Fruit fly (Drosophila melanogaster) whole organism, embryonic: ENCODE data around the gene Adsl.
A peak's percentile ranks its signal among the peaks of the same experiment; 100 is the strongest.

Experiments used
- Atf3 ChIP-seq: fragments of 200-800 bp; sonication (Bioruptor generic); optimal IDR thresholded peaks from 3 replicates; lab custom pipeline; 2016; ENCODE audit warnings: missing biosample characterization, missing genetic modification characterization
- B-H2 ChIP-seq: fragments of 200-800 bp; sonication (Bioruptor generic); optimal IDR thresholded peaks from 2 replicates; lab custom pipeline; 2018; ENCODE audit warnings: missing biosample characterization, mild to moderate bottlenecking, missing genetic modification characterization
- CG10267 ChIP-seq: fragments of 200-800 bp; sonication (Bioruptor generic); optimal IDR thresholded peaks from 2 replicates; lab custom pipeline; 2018; ENCODE audit warnings: missing biosample characterization, mild to moderate bottlenecking, missing genetic modification characterization, moderate library complexity
- CG10979 ChIP-seq: fragments of 200-800 bp; sonication (Bioruptor generic); optimal IDR thresholded peaks from 2 replicates; lab custom pipeline; 2018; ENCODE audit warnings: missing biosample characterization, mild to moderate bottlenecking, missing genetic modification characterization, moderate library complexity
- CG11247 ChIP-seq: fragments of 200-800 bp; sonication (Bioruptor generic); IDR thresholded peaks from 2 replicates; pipeline ENCODE4 v1.3.6; 2022; ENCODE audit warnings: missing biosample characterization, missing genetic modification characterization
- CG12219 ChIP-seq: fragments of 200-800 bp; sonication (Bioruptor generic); optimal IDR thresholded peaks from 3 replicates; lab custom pipeline; 2018; ENCODE audit warnings: missing biosample characterization, mild to moderate bottlenecking, missing genetic modification characterization
- CG1233 ChIP-seq: fragments of 200-800 bp; sonication (Bioruptor generic); optimal IDR thresholded peaks from 4 replicates; lab custom pipeline; 2018; ENCODE audit warnings: missing biosample characterization, mild to moderate bottlenecking, missing genetic modification characterization
- CG12659 ChIP-seq: fragments of 200-800 bp; sonication (Bioruptor generic); optimal IDR thresholded peaks from 3 replicates; lab custom pipeline; 2017; ENCODE audit warnings: mild to moderate bottlenecking, missing biosample characterization, missing genetic modification reagents, missing genetic modification characterization
- CG13624 ChIP-seq: fragments of 200-800 bp; sonication (Bioruptor generic); optimal IDR thresholded peaks from 2 replicates; lab custom pipeline; 2016; ENCODE audit warnings: missing biosample characterization, missing genetic modification characterization
- CG14441 ChIP-seq: fragments of 200-800 bp; sonication (Bioruptor generic); IDR thresholded peaks from 2 replicates; pipeline ENCODE4 v1.3.6; 2022; ENCODE audit warnings: missing biosample characterization, missing genetic modification characterization
- CG15073 ChIP-seq: fragments of 200-800 bp; sonication (Bioruptor generic); optimal IDR thresholded peaks from 2 replicates; lab custom pipeline; 2016; ENCODE audit warnings: missing biosample characterization, missing genetic modification characterization
- CG18011 ChIP-seq: fragments of 200-800 bp; sonication (Bioruptor generic); optimal IDR thresholded peaks from 2 replicates; lab custom pipeline; 2017; ENCODE audit warnings: missing biosample characterization, missing genetic modification characterization, mild to moderate bottlenecking, moderate library complexity, missing genotype
- CG18599 ChIP-seq: fragments of 200-800 bp; sonication (Bioruptor generic); optimal IDR thresholded peaks from 3 replicates; lab custom pipeline; 2017; ENCODE audit warnings: missing biosample characterization, missing genetic modification characterization, mild to moderate bottlenecking, moderate library complexity, missing genetic modification reagents
- CG2120 ChIP-seq: fragments of 200-800 bp; sonication (Bioruptor generic); optimal IDR thresholded peaks from 3 replicates; lab custom pipeline; 2016; ENCODE audit warnings: missing biosample characterization, missing genetic modification characterization
- CG4730 ChIP-seq: fragments of 200-800 bp; sonication (Bioruptor generic); IDR thresholded peaks from 2 replicates; pipeline ENCODE4 v1.3.6; 2022; ENCODE audit warnings: missing biosample characterization, missing genetic modification characterization
- CG6654 ChIP-seq: fragments of 200-800 bp; sonication (Bioruptor generic); optimal IDR thresholded peaks from 2 replicates; lab custom pipeline; 2017; ENCODE audit warnings: missing biosample characterization, mild to moderate bottlenecking, missing genetic modification characterization
- CG6813 ChIP-seq: fragments of 200-800 bp; sonication (Bioruptor generic); optimal IDR thresholded peaks from 2 replicates; lab custom pipeline; 2017; ENCODE audit warnings: missing biosample characterization, missing genetic modification characterization, mild to moderate bottlenecking, moderate library complexity, missing genetic modification reagents
- CG8388 ChIP-seq: fragments of 200-800 bp; sonication (Bioruptor generic); optimal IDR thresholded peaks from 2 replicates; lab custom pipeline; 2019; ENCODE audit warnings: missing biosample characterization, mild to moderate bottlenecking, missing genetic modification characterization, moderate library complexity
- CG9609 ChIP-seq: fragments of 200-800 bp; sonication (Bioruptor generic); optimal IDR thresholded peaks from 3 replicates; lab custom pipeline; 2016; ENCODE audit warnings: missing biosample characterization, missing genetic modification characterization
- CG9817 ChIP-seq: fragments of 200-800 bp; sonication (Bioruptor generic); optimal IDR thresholded peaks from 2 replicates; lab custom pipeline; 2018; ENCODE audit warnings: missing biosample characterization, mild to moderate bottlenecking, missing genetic modification characterization, moderate library complexity
- Dbx ChIP-seq: fragments of 200-800 bp; sonication (Bioruptor generic); IDR thresholded peaks from 3 replicates; pipeline ENCODE4 v1.3.6; 2022; ENCODE audit warnings: missing biosample characterization, missing genetic modification characterization
- Dref ChIP-seq: fragments of 200-800 bp; sonication (Bioruptor generic); IDR thresholded peaks from 2 replicates; pipeline ENCODE4 v1.3.6; 2022; ENCODE audit warnings: missing biosample characterization, missing genetic modification characterization
- H15 ChIP-seq: fragments of 200-800 bp; sonication (Bioruptor generic); IDR thresholded peaks from 3 replicates; pipeline ENCODE4 v1.3.6; 2022; ENCODE audit warnings: missing biosample characterization, missing genetic modification characterization
- MBD-R2 ChIP-seq: fragments of 200-800 bp; sonication (Bioruptor generic); IDR thresholded peaks from 2 replicates; pipeline ENCODE4 v1.3.6; 2022; ENCODE audit warnings: missing biosample characterization, missing genetic modification characterization
- Mes4 ChIP-seq: fragments of 200-800 bp; sonication (Bioruptor generic); optimal IDR thresholded peaks from 2 replicates; lab custom pipeline; 2016; ENCODE audit warnings: missing biosample characterization, missing genetic modification characterization
- Nf-YC ChIP-seq: fragments of 200-800 bp; optimal IDR thresholded peaks from 3 replicates; lab custom pipeline; 2019; ENCODE audit warnings: missing biosample characterization, mild to moderate bottlenecking, missing genetic modification characterization, moderate library complexity
- Oaz ChIP-seq: fragments of 200-800 bp; sonication (Bioruptor generic); IDR thresholded peaks from 2 replicates; pipeline ENCODE4 v1.3.6; 2022; ENCODE audit warnings: missing biosample characterization, missing genetic modification characterization
- Optix ChIP-seq: fragments of 200-800 bp; sonication (Bioruptor generic); IDR thresholded peaks from 3 replicates; pipeline ENCODE4 v1.3.6; 2022; ENCODE audit warnings: missing biosample characterization, missing genetic modification characterization
- Sox100B ChIP-seq: fragments of 200-800 bp; sonication (Bioruptor generic); optimal IDR thresholded peaks from 3 replicates; lab custom pipeline; 2018; ENCODE audit warnings: missing biosample characterization, mild to moderate bottlenecking, missing genetic modification characterization
- ara ChIP-seq: fragments of 200-800 bp; sonication (Bioruptor generic); IDR thresholded peaks from 2 replicates; pipeline ENCODE4 v1.3.6; 2022; ENCODE audit warnings: missing biosample characterization, missing genetic modification characterization
- bigmax ChIP-seq: fragments of 200-800 bp; sonication (Bioruptor generic); optimal IDR thresholded peaks from 2 replicates; lab custom pipeline; 2018; ENCODE audit warnings: missing biosample characterization, mild to moderate bottlenecking, missing genetic modification characterization
- br ChIP-seq: fragments of >200 bp; optimal IDR thresholded peaks from 2 replicates; lab custom pipeline; 2017
- bsh ChIP-seq, 2 experiments: fragments of 200-800 bp; sonication (Bioruptor generic); optimal IDR thresholded peaks; 2 replicates each; lab custom pipeline; 2017 to 2018; ENCODE audit warnings: mild to moderate bottlenecking in 2 of 2, missing biosample characterization in 2 of 2, missing genetic modification characterization in 2 of 2, moderate library complexity in 1 of 2
- chn ChIP-seq: fragments of 200-800 bp; sonication (Bioruptor generic); optimal IDR thresholded peaks from 2 replicates; lab custom pipeline; 2016; ENCODE audit warnings: missing biosample characterization, missing genetic modification characterization
- crc ChIP-seq: fragments of 200-800 bp; sonication (Bioruptor generic); optimal IDR thresholded peaks from 2 replicates; lab custom pipeline; 2016; ENCODE audit warnings: missing biosample characterization, missing genetic modification characterization
- da ChIP-seq: fragments of 200-800 bp; sonication (Bioruptor generic); optimal IDR thresholded peaks from 2 replicates; lab custom pipeline; 2016; ENCODE audit warnings: missing biosample characterization, missing genetic modification characterization
- esg ChIP-seq: fragments of 200-800 bp; sonication (Bioruptor generic); conservative IDR thresholded peaks from 2 replicates; pipeline ENCODE4 v1.3.6; 2022; ENCODE audit warnings: missing biosample characterization, missing genetic modification characterization
- gem ChIP-seq: fragments of 200-800 bp; sonication (Bioruptor generic); optimal IDR thresholded peaks from 2 replicates; lab custom pipeline; 2019; ENCODE audit warnings: missing biosample characterization, mild to moderate bottlenecking, missing genetic modification characterization, moderate library complexity
- ham ChIP-seq: fragments of 200-800 bp; sonication (Bioruptor generic); IDR thresholded peaks from 2 replicates; pipeline ENCODE4 v1.3.6; 2022; ENCODE audit warnings: missing biosample characterization, missing genetic modification characterization
- ind ChIP-seq: fragments of 200-800 bp; sonication (Bioruptor generic); optimal IDR thresholded peaks from 3 replicates; lab custom pipeline; 2016; ENCODE audit warnings: missing biosample characterization, missing genetic modification characterization
- lbe ChIP-seq: fragments of 200-800 bp; sonication (Bioruptor generic); optimal IDR thresholded peaks from 2 replicates; lab custom pipeline; 2016; ENCODE audit warnings: missing biosample characterization, mild to moderate bottlenecking, missing genetic modification characterization
- luna ChIP-seq: fragments of 200-800 bp; sonication (Bioruptor generic); optimal IDR thresholded peaks from 2 replicates; lab custom pipeline; 2016; ENCODE audit warnings: missing biosample characterization, missing genetic modification characterization
- nerfin-1 ChIP-seq: fragments of 200-800 bp; sonication (Bioruptor generic); optimal IDR thresholded peaks from 3 replicates; lab custom pipeline; 2019; ENCODE audit warnings: missing biosample characterization, mild to moderate bottlenecking, missing genetic modification characterization, moderate library complexity
- org-1 ChIP-seq: fragments of 200-800 bp; sonication (Bioruptor generic); optimal IDR thresholded peaks from 2 replicates; lab custom pipeline; 2017; ENCODE audit warnings: missing biosample characterization, missing genetic modification characterization
- pum ChIP-seq: fragments of 200-800 bp; sonication (Bioruptor generic); optimal IDR thresholded peaks from 2 replicates; lab custom pipeline; 2016; ENCODE audit warnings: missing biosample characterization, missing genetic modification characterization
- salm ChIP-seq: fragments of 200-800 bp; sonication (Bioruptor generic); optimal IDR thresholded peaks from 2 replicates; lab custom pipeline; 2018; ENCODE audit warnings: missing biosample characterization, mild to moderate bottlenecking, missing genetic modification characterization
- sim ChIP-seq: fragments of 200-800 bp; sonication (Bioruptor generic); IDR thresholded peaks from 2 replicates; pipeline ENCODE4 v1.3.6; 2022; ENCODE audit warnings: missing biosample characterization, missing genetic modification characterization
- tup ChIP-seq: fragments of 200-800 bp; sonication (Bioruptor generic); optimal IDR thresholded peaks from 2 replicates; lab custom pipeline; 2016; ENCODE audit warnings: missing biosample characterization, mild to moderate bottlenecking, missing genetic modification characterization, moderate library complexity
- unpg ChIP-seq: fragments of 200-800 bp; sonication (Bioruptor generic); optimal IDR thresholded peaks from 3 replicates; lab custom pipeline; 2018; ENCODE audit warnings: missing biosample characterization, mild to moderate bottlenecking, missing genetic modification characterization, moderate library complexity
- usp ChIP-seq: fragments of >200 bp; optimal IDR thresholded peaks from 2 replicates; lab custom pipeline; 2017; ENCODE audit warnings: missing biosample characterization, missing genetic modification characterization
- yki ChIP-seq: fragments of >200 bp; optimal IDR thresholded peaks from 3 replicates; lab custom pipeline; 2018
- zen ChIP-seq: fragments of 200-800 bp; sonication (Bioruptor generic); optimal IDR thresholded peaks from 3 replicates; lab custom pipeline; 2018; ENCODE audit warnings: missing biosample characterization, mild to moderate bottlenecking, missing genetic modification characterization, moderate library complexity
- zfh2 ChIP-seq: fragments of 200-800 bp; sonication (Bioruptor generic); optimal IDR thresholded peaks from 2 replicates; lab custom pipeline; 2016; ENCODE audit warnings: missing biosample characterization, missing genetic modification characterization

The Adsl gene

DNA sequence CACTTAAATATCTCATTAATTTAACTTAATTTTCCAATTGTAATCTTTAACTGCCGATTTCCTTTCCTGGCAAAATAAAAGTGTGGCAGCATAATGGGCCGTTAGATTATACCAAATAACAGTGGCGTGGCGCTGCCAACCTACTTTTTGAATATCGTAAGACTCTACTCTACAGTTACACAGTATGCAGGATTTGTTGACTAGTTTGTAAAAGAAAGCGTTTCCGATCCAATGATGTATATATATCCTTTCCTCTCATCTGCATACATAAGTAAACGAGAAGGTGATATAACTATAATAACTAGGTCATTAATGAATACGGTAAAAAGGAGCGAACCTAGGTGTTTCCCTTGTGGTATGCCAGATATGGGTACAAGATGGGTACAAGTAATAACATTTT lies 29.1 kb downstream of the Adsl start, which contains the start of gene EMC2B (continued):
- TF ChIP-seq usp (GFP tag; lab: Kevin White, UChicago): no peak
- TF ChIP-seq Sox100B (GFP tag; lab: Kevin White, UChicago): no peak
- peak; percentile 36 for TF ChIP-seq ind (GFP tag; lab: Kevin White, UChicago)
- TF ChIP-seq CG2120 (GFP tag; lab: Kevin White, UChicago): peak; percentile 69
- TF ChIP-seq Atf3: no peak
- no peak for TF ChIP-seq CG15073 (GFP tag; lab: Kevin White, UChicago)
- peak; percentile 43 for TF ChIP-seq CG9817
- no peak for TF ChIP-seq CG12219 (GFP tag; lab: Kevin White, UChicago)
- no peak for TF ChIP-seq zen
- no peak for TF ChIP-seq lbe (GFP tag; lab: Kevin White, UChicago)
- TF ChIP-seq unpg (GFP tag; lab: Kevin White, UChicago): peak; percentile 52
- no peak for TF ChIP-seq ara
- TF ChIP-seq tup (GFP tag; lab: Kevin White, UChicago): no peak
- TF ChIP-seq CG12659: peak; percentile 65
- TF ChIP-seq CG4730 (GFP tag; lab: Robert Waterston, UW): no peak
- TF ChIP-seq CG10979 (tag; lab: Kevin White, UChicago): no peak
- TF ChIP-seq CG11247 (GFP tag; lab: Robert Waterston, UW): no peak
- peak; percentile 41 for TF ChIP-seq CG9609 (GFP tag; lab: Kevin White, UChicago)
- no peak for TF ChIP-seq org-1 (GFP tag; lab: Kevin White, UChicago)
- no peak for TF ChIP-seq Mes4 (GFP tag; lab: Kevin White, UChicago)
- no peak for TF ChIP-seq CG18599 (GFP tag; lab: Kevin White, UChicago)
- TF ChIP-seq CG6813 (GFP tag; lab: Kevin White, UChicago): no peak
- TF ChIP-seq esg (GFP tag; lab: Robert Waterston, UW): no peak
- TF ChIP-seq H15 (GFP tag; lab: Robert Waterston, UW): no peak
- TF ChIP-seq Oaz (GFP tag; lab: Robert Waterston, UW): no peak
- TF ChIP-seq Dref (GFP tag; lab: Robert Waterston, UW): no peak
- no peak for TF ChIP-seq salm
- TF ChIP-seq chn: no peak
- no peak for TF ChIP-seq CG14441
- no peak for TF ChIP-seq Dbx (GFP tag; lab: Robert Waterston, UW)
- no peak for TF ChIP-seq nerfin-1
- no peak for TF ChIP-seq yki (lab: Kevin White, UChicago)
- TF ChIP-seq CG13624 (GFP tag; lab: Kevin White, UChicago): peak; percentile 46
- peak; percentile 41 for TF ChIP-seq Nf-YC (tag; lab: Kevin White, UChicago)
- TF ChIP-seq sim: no peak
- peak; percentile 44 for TF ChIP-seq B-H2 (GFP tag; lab: Kevin White, UChicago)
- TF ChIP-seq MBD-R2: no peak
- TF ChIP-seq gem (tag; lab: Kevin White, UChicago): peak; percentile 63
- no peak for TF ChIP-seq luna (GFP tag; lab: Kevin White, UChicago)
- TF ChIP-seq zfh2 (GFP tag; lab: Kevin White, UChicago): peak; percentile 76
- TF ChIP-seq CG8388 (GFP tag; lab: Kevin White, UChicago): peak; percentile 14
- no peak for TF ChIP-seq crc (GFP tag; lab: Kevin White, UChicago)
- TF ChIP-seq CG1233 (GFP tag; lab: Kevin White, UChicago): no peak
- peak in 1 of 2 experiments; percentile 8 for TF ChIP-seq bsh (GFP tag; optimal IDR thresholded peaks at IDR 0.05; lab: Kevin White, UChicago)
- no peak for TF ChIP-seq br (lab: Kevin White, UChicago)
- no peak for TF ChIP-seq CG6654 (GFP tag; lab: Kevin White, UChicago)
- TF ChIP-seq bigmax (GFP tag; lab: Kevin White, UChicago): no peak
- TF ChIP-seq pum: peak; percentile 65
- TF ChIP-seq ham (GFP tag; lab: Robert Waterston, UW): no peak
- TF ChIP-seq CG18011 (GFP tag; lab: Kevin White, UChicago): no peak
- no peak for TF ChIP-seq da (GFP tag; lab: Kevin White, UChicago)
- TF ChIP-seq CG10267 (tag; lab: Kevin White, UChicago): peak; percentile 29
- no peak for TF ChIP-seq Optix
